Fruit fly (Drosophila melanogaster) whole organism: ENCODE measurements around the gene Pburs.

ENCODE experiments used
- CG8478 ChIP-seq: fragments of >200 bp; optimal IDR thresholded peaks from 2 replicates; lab custom pipeline; 2018; ENCODE audit warnings: inconsistent platforms
- Dll ChIP-seq: fragments of >200 bp; optimal IDR thresholded peaks from 2 replicates; lab custom pipeline; 2017
- EcR ChIP-seq, 2 experiments: fragments of >200 bp; optimal IDR thresholded peaks; 2 replicates each; lab custom pipeline; 2017; ENCODE audit warnings: missing biosample characterization in 2 of 2, missing genetic modification characterization in 2 of 2, missing genetic modification reagents in 2 of 2
- pan ChIP-seq: fragments of >200 bp; optimal IDR thresholded peaks from 2 replicates; lab custom pipeline; 2017
- psq ChIP-seq: fragments of >200 bp; optimal IDR thresholded peaks from 2 replicates; lab custom pipeline; 2017
- usp ChIP-seq: fragments of >200 bp; optimal IDR thresholded peaks from 2 replicates; lab custom pipeline; 2017; ENCODE audit warnings: missing biosample characterization, missing genetic modification characterization, mixed read lengths

Gene Pburs

DNA sequence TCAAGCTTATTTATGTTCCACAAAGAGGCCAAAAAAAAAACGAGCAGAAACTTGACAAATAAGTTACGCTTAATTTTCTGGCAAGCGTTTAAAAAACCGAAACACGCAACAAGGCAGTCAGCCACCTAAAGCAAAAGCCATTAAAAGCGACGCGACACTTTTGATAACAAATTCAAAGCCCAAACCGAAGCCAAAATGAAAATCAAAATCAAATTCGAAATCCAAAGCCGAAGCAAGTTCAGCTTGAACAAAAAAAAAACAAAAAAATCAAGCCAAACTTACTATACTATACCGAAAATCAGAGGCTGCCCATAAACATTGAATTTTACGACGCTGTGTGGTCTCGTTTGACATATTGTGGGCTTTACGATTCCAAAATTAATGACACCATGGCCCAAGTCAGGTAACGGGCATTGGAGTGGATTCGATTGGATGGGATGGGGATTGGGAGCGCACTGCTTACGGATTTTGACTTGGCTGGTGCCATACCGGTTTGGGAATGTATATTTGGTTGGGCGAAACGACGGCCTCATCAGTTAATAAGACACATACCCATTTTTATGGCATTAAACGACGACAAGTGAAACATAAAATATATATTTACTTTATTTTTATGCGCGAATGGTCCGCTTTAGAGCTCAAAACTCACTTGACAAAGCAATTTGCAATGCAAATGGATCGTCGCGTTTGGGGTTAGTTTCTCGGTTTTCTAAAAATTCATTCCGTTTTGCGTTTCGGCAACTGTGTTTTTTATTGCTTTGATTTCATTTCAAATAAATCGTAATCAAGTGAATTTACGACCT lies 5.1 kb upstream of the Pburs start:
- TF ChIP-seq usp (GFP tag; lab: Kevin White, UChicago) (no peak), CG8478 (lab: Kevin White, UChicago) (no peak), Dll (lab: Kevin White, UChicago) (no peak), pan (lab: Kevin White, UChicago) (no peak), EcR (GFP tag; optimal IDR thresholded peaks at IDR 0.05; lab: Kevin White, UChicago) (no peak), psq (no peak)

DNA sequence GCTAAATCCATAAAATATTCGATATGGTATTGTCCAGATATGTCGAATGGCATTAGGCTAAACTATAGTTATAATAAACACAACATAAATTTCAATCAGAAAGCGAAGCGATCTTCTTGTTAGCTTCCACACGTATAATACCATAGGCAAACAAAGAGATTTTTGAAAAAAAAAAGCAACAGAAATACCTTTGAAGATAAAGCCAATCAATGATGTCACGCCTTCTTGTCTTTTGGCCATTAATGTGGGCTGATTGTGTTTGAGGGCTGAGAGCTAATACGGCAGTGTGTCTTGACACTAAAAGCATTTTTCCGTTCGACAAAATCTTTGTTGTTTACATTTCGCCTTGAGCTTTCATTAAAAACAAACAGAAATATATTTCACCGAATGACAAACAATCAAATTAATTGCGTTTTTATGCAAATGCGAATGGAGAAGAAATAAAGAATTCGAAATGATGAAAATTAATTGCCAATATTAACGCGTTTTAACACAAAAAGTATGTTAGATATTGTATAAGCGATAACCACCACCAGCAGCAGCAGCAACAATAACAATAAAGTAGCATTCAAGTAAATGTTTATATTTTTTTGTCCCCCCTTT lies 2.7 kb downstream of the Pburs start:
- no peak for TF ChIP-seq pan (lab: Kevin White, UChicago)
- TF ChIP-seq EcR (GFP tag; optimal IDR thresholded peaks at IDR 0.05; lab: Kevin White, UChicago), result no peak
- no peak for TF ChIP-seq CG8478 (lab: Kevin White, UChicago)
- TF ChIP-seq Dll (lab: Kevin White, UChicago), result no peak

DNA sequence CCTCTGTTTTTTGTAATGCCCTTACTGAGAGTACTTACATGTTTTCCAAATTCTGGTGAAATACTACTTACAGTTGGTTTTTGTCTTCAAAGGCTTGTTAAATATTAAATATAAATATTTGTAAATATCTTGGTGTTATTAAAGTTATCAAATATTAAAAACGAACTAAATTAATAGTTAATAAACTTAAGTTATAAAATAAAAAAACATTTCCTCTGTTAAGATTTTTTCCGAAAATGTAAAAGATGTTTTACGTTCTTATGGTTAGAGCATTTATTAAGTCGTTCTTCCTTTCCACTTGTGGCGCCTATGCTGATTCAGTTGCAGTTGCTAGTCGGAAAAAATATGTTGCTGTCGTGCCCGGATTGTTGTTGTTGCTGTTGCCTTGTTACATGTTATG lies 3.7 kb downstream of the Pburs start:
- no peak for TF ChIP-seq usp (GFP tag; lab: Kevin White, UChicago)
- no peak for TF ChIP-seq CG8478 (lab: Kevin White, UChicago)
- no peak for TF ChIP-seq Dll (lab: Kevin White, UChicago)
- TF ChIP-seq psq, result no peak
- TF ChIP-seq pan (lab: Kevin White, UChicago), result no peak
- no peak for TF ChIP-seq EcR (GFP tag; optimal IDR thresholded peaks at IDR 0.05; lab: Kevin White, UChicago)

DNA sequence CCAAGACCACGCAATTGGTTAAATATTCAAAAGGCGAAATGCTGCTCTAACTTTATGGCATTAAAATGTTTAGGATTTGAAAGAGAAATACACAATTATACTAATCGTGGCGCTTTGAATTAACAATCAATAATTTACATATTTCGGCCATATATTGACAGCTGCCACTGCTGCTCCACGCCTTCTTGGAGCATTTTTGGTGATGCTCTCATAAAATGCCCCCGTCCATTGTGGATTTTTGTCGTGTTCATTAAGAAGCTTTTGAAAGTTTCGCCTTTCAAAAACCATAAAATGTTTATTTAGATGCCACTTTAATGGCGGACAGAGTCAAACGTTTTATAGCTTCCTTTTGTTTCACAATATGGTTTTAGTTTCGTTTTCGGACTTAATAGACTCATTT lies 6.0 kb downstream of the Pburs start:
- TF ChIP-seq pan (lab: Kevin White, UChicago) (no peak), EcR (GFP tag; optimal IDR thresholded peaks at IDR 0.05; lab: Kevin White, UChicago) (no peak), Dll (lab: Kevin White, UChicago) (no peak), usp (GFP tag; lab: Kevin White, UChicago) (no peak), CG8478 (lab: Kevin White, UChicago) (no peak), psq (no peak)

DNA sequence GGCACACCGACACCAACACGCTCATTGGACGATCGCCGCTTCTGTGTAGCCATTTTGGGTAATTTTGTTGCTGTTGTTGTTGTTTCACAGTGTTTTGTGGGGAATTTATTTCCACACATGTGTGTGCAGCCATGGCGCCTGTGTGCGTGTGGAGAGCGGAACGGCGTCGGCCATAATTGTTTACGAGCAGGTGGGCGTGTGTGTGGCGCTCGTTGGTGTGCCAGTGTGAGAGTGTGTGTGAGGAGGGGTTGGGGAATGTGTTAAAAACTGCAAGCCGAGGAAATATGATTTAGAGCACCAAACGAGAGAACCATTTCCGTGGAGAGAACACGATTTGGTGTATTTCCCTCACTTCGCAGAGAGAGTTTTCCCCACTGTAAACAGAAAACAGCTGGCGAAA lies 6.8 kb downstream of the Pburs start:
- no peak for TF ChIP-seq usp (GFP tag; lab: Kevin White, UChicago)
- TF ChIP-seq Dll (lab: Kevin White, UChicago), result peak; percentile 83
- TF ChIP-seq pan (lab: Kevin White, UChicago), result no peak

DNA sequence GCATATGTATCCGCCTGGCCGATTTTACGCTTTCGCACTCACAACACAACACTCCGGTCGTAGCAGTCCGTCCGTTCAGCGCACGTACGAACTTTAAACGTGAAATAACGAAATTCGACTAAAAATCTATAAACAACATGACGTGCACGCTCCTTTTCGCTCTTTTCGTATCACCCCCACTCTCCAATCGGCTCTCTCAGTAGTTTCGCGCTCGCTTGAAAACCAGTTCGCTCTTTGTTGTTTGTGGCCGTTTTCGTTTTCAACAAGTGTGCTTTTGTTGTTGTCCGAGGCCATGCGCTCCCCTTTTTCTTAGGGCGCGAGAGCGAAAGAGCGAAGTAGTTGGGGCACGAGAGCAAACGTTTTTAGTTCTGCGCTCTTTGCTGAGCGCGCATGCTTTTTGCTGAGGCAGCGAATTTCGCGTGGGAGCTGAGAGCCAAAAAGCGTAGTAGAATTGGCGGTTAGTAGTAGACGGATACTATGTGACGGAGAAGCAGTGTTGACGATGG lies 7.7 kb downstream of the Pburs start, which contains the start of gene elB:
TSS of gene elB (minus strand) at position 122 of the 506 bp plus-strand sequence.
- TF ChIP-seq psq (no peak), Dll (lab: Kevin White, UChicago) (peak; percentile 98)

DNA sequence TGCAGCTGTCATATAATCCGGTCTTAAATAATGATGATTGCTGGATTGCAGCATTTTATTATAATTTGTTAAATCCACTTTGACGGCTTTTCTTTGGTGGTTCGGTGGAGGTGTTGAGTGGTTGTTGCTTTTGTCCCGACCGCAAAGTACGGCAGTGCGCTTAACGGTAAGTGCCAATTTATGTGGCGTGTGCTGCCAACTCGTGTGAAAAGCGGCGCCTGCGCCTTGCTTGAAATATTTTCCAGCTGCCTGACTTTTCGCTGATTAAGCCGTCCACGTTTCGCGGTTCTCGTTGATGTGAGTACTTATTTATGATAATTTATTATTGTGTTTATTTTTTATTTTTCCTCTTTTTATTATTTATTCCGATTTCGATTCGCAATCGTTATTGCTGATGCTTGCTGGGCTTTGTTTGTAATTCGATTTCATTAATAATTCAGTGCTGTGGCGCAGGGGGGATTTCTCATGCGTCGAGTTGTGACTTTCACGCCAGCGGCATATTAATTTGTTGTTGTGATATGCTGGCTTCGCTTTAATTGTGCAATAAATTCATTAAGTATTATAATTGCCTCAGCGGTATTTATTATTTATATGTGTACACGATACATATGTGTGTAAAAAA lies 8.6 kb downstream of the Pburs start:
- no peak for TF ChIP-seq EcR (GFP tag; optimal IDR thresholded peaks at IDR 0.05; lab: Kevin White, UChicago)
- TF ChIP-seq Dll (lab: Kevin White, UChicago), result no peak
- TF ChIP-seq usp (GFP tag; lab: Kevin White, UChicago), result no peak
- TF ChIP-seq pan (lab: Kevin White, UChicago), result no peak
- no peak for TF ChIP-seq psq
- TF ChIP-seq CG8478 (lab: Kevin White, UChicago), result no peak

DNA sequence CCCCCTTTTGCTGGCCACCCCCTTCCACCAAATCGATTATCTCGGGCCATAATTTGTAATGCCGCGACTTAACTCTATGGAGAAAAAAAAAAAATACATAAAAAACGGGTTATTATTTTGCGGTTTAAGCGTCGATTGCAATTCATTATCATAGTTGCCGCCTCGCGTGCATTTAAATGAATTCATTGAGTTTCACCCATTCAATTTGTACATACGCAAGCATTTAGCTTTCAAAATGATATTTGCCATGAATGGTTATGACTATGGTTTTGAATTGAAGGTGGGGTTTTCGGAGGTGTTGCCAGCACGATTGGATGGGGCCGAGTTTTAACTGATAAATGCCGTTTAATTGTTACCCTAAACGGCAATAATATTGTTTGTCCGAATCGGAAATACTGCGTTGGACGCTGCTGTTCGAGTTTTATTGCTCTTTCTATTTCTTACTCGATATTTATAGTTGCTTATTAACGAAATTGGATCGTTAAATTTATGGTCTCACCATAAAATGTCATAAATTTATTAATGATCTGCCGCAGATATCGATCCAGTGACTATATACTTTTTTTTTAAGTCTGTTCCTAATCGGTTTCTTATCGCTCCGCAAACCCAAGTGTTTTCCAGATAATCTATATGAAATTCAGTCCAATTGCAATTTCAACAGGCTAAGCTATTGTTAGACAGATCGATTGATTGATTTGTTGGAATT lies 12.2 kb downstream of the Pburs start:
- TF ChIP-seq pan (lab: Kevin White, UChicago) (no peak), Dll (lab: Kevin White, UChicago) (no peak), EcR (GFP tag; optimal IDR thresholded peaks at IDR 0.05; lab: Kevin White, UChicago) (no peak), usp (GFP tag; lab: Kevin White, UChicago) (no peak), CG8478 (lab: Kevin White, UChicago) (no peak), psq (no peak)

DNA sequence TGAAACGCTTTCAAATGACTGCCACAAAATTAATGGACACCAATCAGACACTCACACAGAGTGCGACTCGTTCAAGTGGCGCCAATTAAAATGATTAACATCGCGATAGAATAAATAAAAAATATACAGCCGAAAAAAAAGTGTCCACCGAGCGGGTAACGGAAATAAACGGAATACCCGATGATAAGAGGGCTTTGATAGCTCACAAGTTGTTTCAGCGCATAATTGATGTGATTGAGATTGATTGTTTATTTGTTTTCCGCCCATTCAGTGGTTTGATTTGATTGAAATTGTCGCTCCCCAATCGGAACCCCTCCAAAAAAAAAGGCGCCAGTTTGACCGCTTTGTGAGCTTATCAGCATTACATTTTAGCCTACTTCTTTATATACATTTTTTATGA lies 13.6 kb downstream of the Pburs start:
- TF ChIP-seq Dll (lab: Kevin White, UChicago) (no peak), usp (GFP tag; lab: Kevin White, UChicago) (no peak), CG8478 (lab: Kevin White, UChicago) (no peak), pan (lab: Kevin White, UChicago) (no peak), psq (no peak), EcR (GFP tag; optimal IDR thresholded peaks at IDR 0.05; lab: Kevin White, UChicago) (no peak)

DNA sequence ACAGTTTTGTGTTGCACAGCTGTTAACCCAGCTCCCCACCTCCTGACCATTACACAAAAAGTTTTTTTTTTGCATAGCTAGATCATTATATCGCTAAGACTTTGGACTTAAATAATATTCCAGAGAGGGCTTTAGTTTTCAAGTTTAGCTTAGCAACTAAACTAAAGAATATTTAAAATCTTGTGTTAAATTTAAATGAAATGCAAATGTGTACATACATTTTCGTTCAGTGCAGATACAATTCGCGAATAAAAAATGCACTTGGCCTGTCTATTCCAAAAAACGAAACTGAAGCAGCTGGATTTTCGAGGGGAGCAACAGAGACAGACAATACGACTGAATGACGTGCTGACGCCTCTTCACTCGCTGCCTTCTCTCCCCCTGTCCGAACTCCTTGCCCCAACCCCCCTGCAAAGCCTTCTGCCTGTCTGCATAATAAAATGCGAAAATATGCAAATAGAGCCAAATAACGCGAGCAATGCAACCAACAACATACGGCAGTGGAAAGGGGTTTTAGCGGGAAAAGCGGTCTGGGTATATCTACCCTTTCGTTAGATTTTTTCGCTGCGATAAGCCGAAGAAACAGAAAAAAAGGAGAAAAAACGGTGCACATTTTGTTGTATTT lies 15.4 kb downstream of the Pburs start:
- no peak for TF ChIP-seq pan (lab: Kevin White, UChicago)
- no peak for TF ChIP-seq psq
- no peak for TF ChIP-seq Dll (lab: Kevin White, UChicago)

DNA sequence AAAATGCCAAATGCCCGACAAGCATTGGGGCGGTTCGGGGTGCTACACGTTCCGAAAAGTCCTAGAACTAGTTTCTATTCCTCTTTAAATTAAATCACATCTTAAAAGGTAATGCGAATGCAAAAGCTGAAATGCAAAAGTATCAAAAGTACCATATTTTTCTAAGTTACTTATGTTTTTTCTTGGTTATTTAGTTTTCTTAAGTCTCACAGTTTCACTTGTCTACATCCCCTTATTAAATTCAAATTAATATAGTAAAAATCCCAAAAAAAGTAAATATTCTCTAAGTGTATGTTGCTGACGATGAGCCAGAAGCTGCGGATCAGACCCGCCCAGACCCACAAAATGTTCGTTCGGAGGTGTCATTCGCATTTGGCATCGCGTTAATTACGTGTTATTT lies 16.5 kb downstream of the Pburs start:
- TF ChIP-seq pan (lab: Kevin White, UChicago), result no peak
- TF ChIP-seq usp (GFP tag; lab: Kevin White, UChicago), result no peak
- no peak for TF ChIP-seq Dll (lab: Kevin White, UChicago)
- no peak for TF ChIP-seq EcR (GFP tag; optimal IDR thresholded peaks at IDR 0.05; lab: Kevin White, UChicago)
- no peak for TF ChIP-seq CG8478 (lab: Kevin White, UChicago)
- no peak for TF ChIP-seq psq
